Fruit fly (Drosophila melanogaster) whole organism, embryonic: ENCODE data around the gene CG3764.

Source experiments
- Ada2b ChIP-seq: fragments of 200-800 bp; sonication (Bioruptor generic); IDR thresholded peaks from 2 replicates; pipeline ENCODE4 v1.3.6; 2022; ENCODE audit warnings: missing biosample characterization, missing genetic modification characterization
- Adf1 ChIP-seq: fragments of 200-800 bp; sonication (Bioruptor generic); IDR thresholded peaks from 2 replicates; pipeline ENCODE4 v1.3.6; 2022; ENCODE audit warnings: missing biosample characterization, missing genetic modification characterization
- Atf6 ChIP-seq: fragments of 200-800 bp; sonication (Bioruptor generic); IDR thresholded peaks from 2 replicates; pipeline ENCODE4 v1.3.6; 2022; ENCODE audit warnings: missing biosample characterization, missing genetic modification characterization
- Awh ChIP-seq: fragments of 200-800 bp; sonication (Bioruptor generic); IDR thresholded peaks from 2 replicates; pipeline ENCODE4, ENCODE4 v1.3.6; 2022; ENCODE audit warnings: missing biosample characterization, missing genetic modification characterization
- B-H2 ChIP-seq: fragments of 200-800 bp; sonication (Bioruptor generic); optimal IDR thresholded peaks from 2 replicates; lab custom pipeline; 2018; ENCODE audit warnings: missing biosample characterization, mild to moderate bottlenecking, missing genetic modification characterization
- BtbVII ChIP-seq: fragments of 200-800 bp; sonication (Bioruptor generic); optimal IDR thresholded peaks from 3 replicates; lab custom pipeline; 2017; ENCODE audit warnings: missing biosample characterization, mild to moderate bottlenecking, missing genetic modification characterization
- Bteb2 ChIP-seq: fragments of 200-800 bp; sonication (Bioruptor generic); optimal IDR thresholded peaks from 2 replicates; lab custom pipeline; 2016; ENCODE audit warnings: missing biosample characterization, missing genetic modification characterization
- CG10431 ChIP-seq: fragments of 200-800 bp; sonication (Bioruptor generic); optimal IDR thresholded peaks from 3 replicates; lab custom pipeline; 2018; ENCODE audit warnings: missing biosample characterization, mild to moderate bottlenecking, missing genetic modification characterization
- CG10565 ChIP-seq: fragments of 200-800 bp; sonication (Bioruptor generic); optimal IDR thresholded peaks from 3 replicates; lab custom pipeline; 2016; ENCODE audit warnings: missing biosample characterization, mild to moderate bottlenecking, missing genetic modification characterization
- CG11247 ChIP-seq: fragments of 200-800 bp; sonication (Bioruptor generic); IDR thresholded peaks from 2 replicates; pipeline ENCODE4 v1.3.6; 2022; ENCODE audit warnings: missing biosample characterization, missing genetic modification characterization
- CG11696 ChIP-seq: fragments of 200-800 bp; sonication (Bioruptor generic); IDR thresholded peaks from 2 replicates; pipeline ENCODE4 v1.3.6; 2022; ENCODE audit warnings: missing biosample characterization, missing genetic modification characterization
- CG12391 ChIP-seq: fragments of 200-800 bp; sonication (Bioruptor generic); optimal IDR thresholded peaks from 3 replicates; lab custom pipeline; 2018; ENCODE audit warnings: missing biosample characterization, mild to moderate bottlenecking, missing genetic modification characterization, moderate library complexity
- CG15269 ChIP-seq: fragments of 200-800 bp; sonication (Bioruptor generic); optimal IDR thresholded peaks from 2 replicates; lab custom pipeline; 2018; ENCODE audit warnings: missing biosample characterization, mild to moderate bottlenecking, missing genetic modification characterization, moderate library complexity
- CG1647 ChIP-seq: fragments of 200-800 bp; sonication (Bioruptor generic); optimal IDR thresholded peaks from 3 replicates; lab custom pipeline; 2016; ENCODE audit warnings: missing biosample characterization, missing genetic modification characterization
- CG1832 ChIP-seq: fragments of 200-800 bp; sonication (Bioruptor generic); optimal IDR thresholded peaks from 2 replicates; lab custom pipeline; 2017; ENCODE audit warnings: missing biosample characterization, mild to moderate bottlenecking, missing genetic modification characterization, inconsistent platforms
- CG18476 ChIP-seq: fragments of 200-800 bp; sonication (Bioruptor generic); optimal IDR thresholded peaks from 2 replicates; lab custom pipeline; 2016; ENCODE audit warnings: missing biosample characterization, mild to moderate bottlenecking, missing genetic modification characterization
- CG2199 ChIP-seq: fragments of 200-800 bp; sonication (Bioruptor generic); IDR thresholded peaks from 3 replicates; pipeline ENCODE4 v1.3.6; 2022; ENCODE audit warnings: missing biosample characterization, missing genetic modification characterization
- CG32767 ChIP-seq: fragments of 200-800 bp; sonication (Bioruptor generic); IDR thresholded peaks from 2 replicates; pipeline ENCODE4 v1.3.6; 2022; ENCODE audit warnings: missing biosample characterization, missing genetic modification characterization
- CG34376 ChIP-seq: fragments of 200-800 bp; sonication (Bioruptor generic); optimal IDR thresholded peaks from 2 replicates; lab custom pipeline; 2018; ENCODE audit warnings: missing biosample characterization, mild to moderate bottlenecking, missing genetic modification characterization
- CG34422 ChIP-seq: fragments of 200-800 bp; sonication (Bioruptor generic); IDR thresholded peaks from 3 replicates; pipeline ENCODE4 v1.3.6; 2022; ENCODE audit warnings: missing biosample characterization, missing genetic modification characterization
- CG3726 ChIP-seq: fragments of 200-800 bp; sonication (Bioruptor generic); IDR thresholded peaks from 3 replicates; pipeline ENCODE4, ENCODE4 v1.3.6; 2022; ENCODE audit warnings: missing biosample characterization, missing genetic modification characterization
- CG6175 ChIP-seq: fragments of 200-800 bp; sonication (Bioruptor generic); IDR thresholded peaks from 3 replicates; pipeline ENCODE4 v1.3.6; 2022; ENCODE audit warnings: missing biosample characterization, missing genetic modification characterization
- CG6254 ChIP-seq: fragments of 200-800 bp; sonication (Bioruptor generic); optimal IDR thresholded peaks from 3 replicates; lab custom pipeline; 2017; ENCODE audit warnings: mild to moderate bottlenecking, missing biosample characterization, missing genetic modification reagents, missing genetic modification characterization
- CG6765 ChIP-seq: fragments of 200-800 bp; sonication (Bioruptor generic); optimal IDR thresholded peaks from 3 replicates; lab custom pipeline; 2017; ENCODE audit warnings: missing biosample characterization, mild to moderate bottlenecking, missing genetic modification characterization
- CG7839 ChIP-seq: fragments of 200-800 bp; sonication (Bioruptor generic); optimal IDR thresholded peaks from 3 replicates; lab custom pipeline; 2018; ENCODE audit warnings: missing biosample characterization, mild to moderate bottlenecking, missing genetic modification characterization, moderate library complexity
- CG8478 ChIP-seq: fragments of >200 bp; optimal IDR thresholded peaks from 2 replicates; lab custom pipeline; 2018
- CHES-1-like ChIP-seq: fragments of 200-800 bp; sonication (Bioruptor generic); optimal IDR thresholded peaks from 2 replicates; lab custom pipeline; 2016; ENCODE audit warnings: missing biosample characterization, missing genetic modification characterization
- CrebB ChIP-seq: fragments of 200-800 bp; sonication (Bioruptor generic); optimal IDR thresholded peaks from 3 replicates; lab custom pipeline; 2018; ENCODE audit warnings: missing biosample characterization, mild to moderate bottlenecking, missing genetic modification characterization
- GATAe ChIP-seq: fragments of 200-800 bp; sonication (Bioruptor generic); conservative IDR thresholded peaks from 2 replicates; pipeline ENCODE4 v1.3.6; 2022; ENCODE audit warnings: missing biosample characterization, missing genetic modification characterization
- H2.0 ChIP-seq: fragments of 200-800 bp; sonication (Bioruptor generic); IDR thresholded peaks from 2 replicates; pipeline ENCODE4 v1.3.6; 2022; ENCODE audit warnings: missing biosample characterization, missing genetic modification characterization
- Hr3 ChIP-seq: fragments of 200-800 bp; sonication (Bioruptor generic); optimal IDR thresholded peaks from 3 replicates; lab custom pipeline; 2016; ENCODE audit warnings: missing biosample characterization, missing genetic modification characterization
- Hr39 ChIP-seq: fragments of >200 bp; optimal IDR thresholded peaks from 2 replicates; lab custom pipeline; 2017
- Lhr ChIP-seq: fragments of 200-800 bp; sonication (Bioruptor generic); optimal IDR thresholded peaks from 3 replicates; lab custom pipeline; 2017; ENCODE audit warnings: mild to moderate bottlenecking, missing biosample characterization, missing genetic modification reagents, missing genetic modification characterization
- Lim3 ChIP-seq: fragments of 200-800 bp; sonication (Bioruptor generic); IDR thresholded peaks from 2 replicates; pipeline ENCODE4 v1.3.6; 2022; ENCODE audit warnings: missing biosample characterization, missing genetic modification characterization
- Nf-YC ChIP-seq: fragments of 200-800 bp; optimal IDR thresholded peaks from 3 replicates; lab custom pipeline; 2019; ENCODE audit warnings: missing biosample characterization, mild to moderate bottlenecking, missing genetic modification characterization, moderate library complexity
- Opbp ChIP-seq: fragments of 200-800 bp; sonication (Bioruptor generic); IDR thresholded peaks from 3 replicates; pipeline ENCODE4 v1.3.6; 2022; ENCODE audit warnings: missing biosample characterization, missing genetic modification characterization; ENCODE audit not compliant: partially characterized antibody
- TFAM ChIP-seq: fragments of 200-800 bp; sonication (Bioruptor generic); optimal IDR thresholded peaks from 2 replicates; lab custom pipeline; 2017; ENCODE audit warnings: missing biosample characterization, missing genetic modification characterization, inconsistent platforms
- ato ChIP-seq: fragments of 200-800 bp; sonication (Bioruptor generic); IDR thresholded peaks from 2 replicates; pipeline ENCODE4 v1.3.6; 2022; ENCODE audit warnings: missing biosample characterization, missing genetic modification characterization; ENCODE audit not compliant: partially characterized antibody
- az2 ChIP-seq: fragments of 200-800 bp; sonication (Bioruptor generic); optimal IDR thresholded peaks from 3 replicates; lab custom pipeline; 2016; ENCODE audit warnings: missing biosample characterization, missing genetic modification characterization
- dpn ChIP-seq, 2 experiments: fragments of 200-800 bp; sonication (Bioruptor generic); optimal IDR thresholded peaks; 3 replicates each; lab custom pipeline; 2016; ENCODE audit warnings: missing biosample characterization in 2 of 2, missing genetic modification characterization in 2 of 2
- her ChIP-seq: fragments of 200-800 bp; sonication (Bioruptor generic); optimal IDR thresholded peaks from 2 replicates; lab custom pipeline; 2016; ENCODE audit warnings: missing biosample characterization, missing genetic modification characterization
- jigr1 ChIP-seq: fragments of 200-800 bp; sonication (Bioruptor generic); IDR thresholded peaks from 3 replicates; pipeline ENCODE4 v1.3.6; 2022; ENCODE audit warnings: missing biosample characterization, missing genetic modification characterization
- lola ChIP-seq, 3 experiments: fragments of >200 bp in 2 of 3; fragments of 200-800 bp in 1 of 3; sonication (Bioruptor generic) in 1 of 3; optimal IDR thresholded peaks; 2 replicates each; lab custom pipeline; 2017 to 2019; ENCODE audit warnings: missing biosample characterization in 3 of 3, missing genetic modification characterization in 3 of 3, mild to moderate bottlenecking in 1 of 3, moderate library complexity in 1 of 3
- pfk ChIP-seq: fragments of 200-800 bp; sonication (Bioruptor generic); optimal IDR thresholded peaks from 2 replicates; lab custom pipeline; 2018; ENCODE audit warnings: missing biosample characterization, mild to moderate bottlenecking, missing genetic modification characterization, moderate library complexity
- pho ChIP-seq: fragments of 200-800 bp; sonication (Bioruptor generic); optimal IDR thresholded peaks from 2 replicates; lab custom pipeline; 2016; ENCODE audit warnings: missing biosample characterization, missing genetic modification characterization
- psq ChIP-seq: fragments of 200-800 bp; sonication (Bioruptor generic); optimal IDR thresholded peaks from 2 replicates; lab custom pipeline; 2017; ENCODE audit warnings: missing biosample characterization, missing genetic modification characterization
- sqz ChIP-seq: fragments of 200-800 bp; sonication (Bioruptor generic); optimal IDR thresholded peaks from 3 replicates; lab custom pipeline; 2018; ENCODE audit warnings: missing biosample characterization, mild to moderate bottlenecking, missing genetic modification characterization
- trem ChIP-seq: fragments of 200-800 bp; optimal IDR thresholded peaks from 3 replicates; lab custom pipeline; 2019; ENCODE audit warnings: missing biosample characterization, mild to moderate bottlenecking, missing genetic modification characterization, moderate library complexity
- yki ChIP-seq: fragments of >200 bp; optimal IDR thresholded peaks from 3 replicates; lab custom pipeline; 2018

CG3764 gene

DNA sequence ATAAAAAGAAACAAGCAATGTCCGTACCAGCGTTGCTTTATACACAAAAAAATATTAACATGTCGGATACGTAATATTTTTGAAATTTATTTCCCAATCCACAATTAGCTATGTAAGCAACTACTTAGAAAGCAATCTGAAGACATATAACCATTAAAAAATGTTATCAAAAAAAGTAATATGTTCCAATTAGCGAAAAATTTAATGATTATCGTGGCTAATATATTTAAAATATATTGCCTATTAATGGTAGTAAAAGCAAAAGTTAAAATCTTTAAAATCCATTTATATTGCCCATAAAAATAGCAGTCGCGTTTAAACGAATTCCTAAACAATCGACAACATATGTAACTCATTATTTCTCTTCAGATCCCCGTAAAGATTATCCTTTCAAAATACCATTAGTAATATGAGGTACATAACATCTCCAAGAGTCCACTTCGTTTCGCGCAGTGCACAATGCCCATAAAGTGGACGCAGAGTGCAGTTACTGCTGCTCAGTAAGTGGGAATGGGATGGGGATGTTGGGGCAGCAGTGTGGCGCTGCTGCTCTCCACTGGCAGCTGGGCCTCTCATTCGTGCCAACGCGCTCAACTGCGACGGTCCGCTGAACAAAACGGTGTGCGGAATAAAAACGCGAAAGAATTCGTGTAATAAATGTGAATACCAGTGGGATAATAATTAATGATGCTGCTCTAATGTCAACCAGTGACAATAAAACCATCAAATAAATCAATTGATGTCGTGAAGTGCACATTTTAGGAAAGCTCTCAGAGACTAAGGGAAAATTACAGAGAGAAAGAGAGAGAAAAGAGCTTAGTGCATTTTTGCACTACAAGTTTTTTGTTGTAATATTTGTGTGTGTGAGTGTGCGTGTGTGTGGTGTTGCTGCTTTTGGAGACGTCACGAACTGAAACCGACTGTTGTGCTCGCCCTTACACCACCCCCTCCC is 26.0 kb downstream of the CG3764 start (continued):
- TF ChIP-seq trem (tag; lab: Kevin White, UChicago) (no peak), CG12391 (tag; lab: Kevin White, UChicago) (peak; percentile 64), CG1647 (GFP tag; lab: Kevin White, UChicago) (peak; percentile 14), GATAe (no peak), CHES-1-like (GFP tag; lab: Kevin White, UChicago) (no peak), CG1832 (GFP tag; lab: Kevin White, UChicago) (no peak), CG34376 (peak; percentile 2), CG15269 (tag; lab: Kevin White, UChicago) (peak; percentile 69), az2 (GFP tag; lab: Kevin White, UChicago) (peak; percentile 52), CG11696 (GFP tag; lab: Robert Waterston, UW) (no peak), lola (GFP tag; optimal IDR thresholded peaks at IDR 0.05; lab: Kevin White, UChicago) (peak in 1 of 3 experiments; percentile 65), sqz (no peak), pfk (no peak), CG6175 (GFP tag; lab: Robert Waterston, UW) (0 out of 3 replicates have a peak, but pooled peaks have one; percentile 30), CG34422 (GFP tag; lab: Robert Waterston, UW) (no peak; the same call in 1 of the 3 replicates), CG32767 (GFP tag; lab: Robert Waterston, UW) (no peak), dpn (GFP tag; optimal IDR thresholded peaks at IDR 0.05; lab: Kevin White, UChicago) (peak in 1 of 2 experiments; percentile 50), Awh (GFP tag; lab: Robert Waterston, UW) (peak; percentile 74), CG10565 (GFP tag; lab: Kevin White, UChicago) (no peak), Hr39 (lab: Kevin White, UChicago) (no peak), Opbp (GFP tag; lab: Robert Waterston, UW) (no peak), BtbVII (GFP tag; lab: Kevin White, UChicago) (peak; percentile 21), CG7839 (peak; percentile 69), Atf6 (GFP tag; lab: Robert Waterston, UW) (peak; percentile 42; the same call in 1 of the 2 replicates), Lim3 (GFP tag; lab: Robert Waterston, UW) (no peak), Adf1 (GFP tag; lab: Robert Waterston, UW) (peak; percentile 10; the same call in 1 of the 2 replicates), CG6765 (GFP tag; lab: Kevin White, UChicago) (no peak), CrebB (peak; percentile 6), B-H2 (GFP tag; lab: Kevin White, UChicago) (no peak), psq (no peak), TFAM (GFP tag; lab: Kevin White, UChicago) (no peak), CG3726 (peak; percentile 28; the same call in 1 of the 3 replicates), CG6254 (peak; percentile 53), her (GFP tag; lab: Kevin White, UChicago) (no peak), CG8478 (lab: Kevin White, UChicago) (no peak), Lhr (GFP tag; lab: Kevin White, UChicago) (no peak), H2.0 (0 out of 2 replicates have a peak, but pooled peaks have one; percentile 7), CG2199 (GFP tag; lab: Robert Waterston, UW) (no peak), CG18476 (GFP tag; lab: Kevin White, UChicago) (peak; percentile 47), CG10431 (GFP tag; lab: Kevin White, UChicago) (no peak), Ada2b (GFP tag; lab: Robert Waterston, UW) (peak; percentile 49; the same call in 1 of the 2 replicates), yki (lab: Kevin White, UChicago) (no peak), Bteb2 (no peak), jigr1 (no peak), pho (GFP tag; lab: Kevin White, UChicago) (no peak), Hr3 (GFP tag; lab: Kevin White, UChicago) (peak; percentile 29), CG11247 (peak; percentile 49; the same call in 1 of the 2 replicates), Nf-YC (tag; lab: Kevin White, UChicago) (peak; percentile 54), ato (GFP tag; lab: Robert Waterston, UW) (no peak)
